Worm (Caenorhabditis elegans): ENCODE data around the gene srd-70.
A peak's percentile ranks its signal among the peaks of the same experiment; 100 is the strongest.

Gene srd-70

ce11 chrV:20416335-20416734 lies 37.6 kb upstream of the srd-70 start:
- TF ChIP-seq ceh-45 (GFP tag; IDR thresholded peaks at IDR 0.05) (no peak), lin-11 (tag; optimal IDR thresholded peaks at IDR 0.05) (no peak), unc-42 (tag; optimal IDR thresholded peaks at IDR 0.05) (no peak), syd-9 (tag; optimal IDR thresholded peaks at IDR 0.05) (no peak), hlh-15 (tag; optimal IDR thresholded peaks at IDR 0.05) (no peak)

- TF ChIP-seq ceh-30 (tag; optimal IDR thresholded peaks at IDR 0.05): no peak
- TF ChIP-seq elt-2 (tag; optimal IDR thresholded peaks at IDR 0.05): peak; percentile 5
Observed at ce11 chrV:20416790-20417189, 37.1 kb upstream of the srd-70 start.

ce11 chrV:20417809-20418208 lies 36.1 kb upstream of the srd-70 start:
- TF ChIP-seq nfya-1 (tag; optimal IDR thresholded peaks at IDR 0.05) (peak; percentile 19), nhr-232 (tag; optimal IDR thresholded peaks at IDR 0.05) (no peak), hlh-30 (tag; optimal IDR thresholded peaks at IDR 0.05; ENCODE audit: insufficient read depth) (peak; percentile 36), ceh-45 (GFP tag; IDR thresholded peaks at IDR 0.05) (no peak)

ce11 chrV:20418768-20419167 lies 35.1 kb upstream of the srd-70 start:
- TF ChIP-seq elt-4 (tag; optimal IDR thresholded peaks at IDR 0.05): no peak
- no peak for TF ChIP-seq nhr-232 (tag; optimal IDR thresholded peaks at IDR 0.05)
- no peak for TF ChIP-seq ets-4 (tag; optimal IDR thresholded peaks at IDR 0.05)
- TF ChIP-seq K02D7.2 (tag; optimal IDR thresholded peaks at IDR 0.05): no peak
- TF ChIP-seq pag-3 (tag; optimal IDR thresholded peaks at IDR 0.05; ENCODE audit: borderline replicate concordance): no peak
- TF ChIP-seq ceh-48 (tag; optimal IDR thresholded peaks at IDR 0.05): no peak
- TF ChIP-seq hlh-30 (tag; optimal IDR thresholded peaks at IDR 0.05; ENCODE audit: insufficient read depth): peak; percentile 77
- no peak for TF ChIP-seq ceh-22 (tag; optimal IDR thresholded peaks at IDR 0.05)
- no peak for TF ChIP-seq odd-2 (tag; optimal IDR thresholded peaks at IDR 0.05)
- TF ChIP-seq ceh-31 (tag; optimal IDR thresholded peaks at IDR 0.05): no peak
- no peak for TF ChIP-seq che-1 (tag; optimal IDR thresholded peaks at IDR 0.05)
- TF ChIP-seq pha-2 (tag; optimal IDR thresholded peaks at IDR 0.05): no peak
- TF ChIP-seq elt-2 (tag; optimal IDR thresholded peaks at IDR 0.05): peak; percentile 20
- TF ChIP-seq fkh-6 (tag; optimal IDR thresholded peaks at IDR 0.05): no peak

ce11 chrV:20419643-20420042 lies 34.3 kb upstream of the srd-70 start:
- TF ChIP-seq K09A11.1 (tag; optimal IDR thresholded peaks at IDR 0.05; ENCODE audit: insufficient read depth) (no peak), ceh-9 (tag; optimal IDR thresholded peaks at IDR 0.05) (no peak), ceh-31 (tag; optimal IDR thresholded peaks at IDR 0.05) (no peak), zip-5 (tag; optimal IDR thresholded peaks at IDR 0.05) (no peak), elt-4 (tag; optimal IDR thresholded peaks at IDR 0.05) (no peak), nhr-11 (tag; optimal IDR thresholded peaks at IDR 0.05) (no peak), ceh-24 (tag; optimal IDR thresholded peaks at IDR 0.05) (no peak), ceh-2 (tag; optimal IDR thresholded peaks at IDR 0.05) (no peak), dmd-4 (tag; optimal IDR thresholded peaks at IDR 0.05; ENCODE audit: borderline replicate concordance) (no peak), elt-2 (tag; optimal IDR thresholded peaks at IDR 0.05) (no peak), ceh-22 (tag; optimal IDR thresholded peaks at IDR 0.05) (no peak), sdc-2 (tag; optimal IDR thresholded peaks at IDR 0.05) (no peak), hlh-30 (tag; optimal IDR thresholded peaks at IDR 0.05; ENCODE audit: insufficient read depth) (no peak), rnt-1 (tag; optimal IDR thresholded peaks at IDR 0.05) (no peak), T23F11.4 (GFP tag; optimal IDR thresholded peaks at IDR 0.05) (no peak), ttx-3 (tag; optimal IDR thresholded peaks at IDR 0.05) (no peak)

ce11 chrV:20422738-20423137 lies 31.2 kb upstream of the srd-70 start:
- no peak for TF ChIP-seq ceh-45 (GFP tag; IDR thresholded peaks at IDR 0.05)
- no peak for TF ChIP-seq C38D4.7 (GFP tag; optimal IDR thresholded peaks at IDR 0.05)
- TF ChIP-seq elt-4 (tag; optimal IDR thresholded peaks at IDR 0.05): no peak
- no peak for TF ChIP-seq ama-1 (optimal IDR thresholded peaks at IDR 0.05)
- TF ChIP-seq unc-55 (GFP tag; optimal IDR thresholded peaks at IDR 0.05): no peak
- no peak for TF ChIP-seq mec-3 (tag; optimal IDR thresholded peaks at IDR 0.05; ENCODE audit: borderline replicate concordance)
- no peak for TF ChIP-seq pros-1 (tag; optimal IDR thresholded peaks at IDR 0.05)
- TF ChIP-seq che-1 (tag; optimal IDR thresholded peaks at IDR 0.05): no peak
- no peak for TF ChIP-seq syd-9 (tag; optimal IDR thresholded peaks at IDR 0.05)
- TF ChIP-seq pha-4 (tag; optimal IDR thresholded peaks at IDR 0.05): no peak
- no peak for TF ChIP-seq F13H6.1 (tag; optimal IDR thresholded peaks at IDR 0.05)
- no peak for TF ChIP-seq hlh-6 (tag; optimal IDR thresholded peaks at IDR 0.05)
- TF ChIP-seq hlh-8 (tag; optimal IDR thresholded peaks at IDR 0.05): no peak
- no peak for TF ChIP-seq rnt-1 (tag; optimal IDR thresholded peaks at IDR 0.05)
- TF ChIP-seq madf-2 (tag; optimal IDR thresholded peaks at IDR 0.05): no peak
